Worm (Caenorhabditis elegans) whole organism, young adult: ENCODE results near the gene srx-133.
A peak's percentile ranks its signal among the peaks of the same experiment; 100 is the strongest.

Source experiments
- K11D2.4 ChIP-seq: fragments of 200-800 bp; sonication (Bioruptor generic); IDR thresholded peaks from 2 replicates; pipeline ENCODE4 v1.3.6; 2022; ENCODE audit warnings: missing genetic modification reagents, missing genetic modification characterization, missing compliant biosample characterization
- K12H6.12 ChIP-seq: fragments of 200-800 bp; sonication (Bioruptor generic); optimal IDR thresholded peaks from 2 replicates; lab custom pipeline; 2018; ENCODE audit warnings: mild to moderate bottlenecking, missing genetic modification characterization, missing compliant biosample characterization
- T26A5.8 ChIP-seq: sonication (generic microtip); optimal IDR thresholded peaks from 2 replicates; lab custom pipeline; 2016; ENCODE audit warnings: missing genetic modification characterization, missing compliant biosample characterization
- Y53F4B.3 ChIP-seq: fragments of 200-800 bp; sonication (Bioruptor generic); IDR thresholded peaks from 2 replicates; pipeline ENCODE4 v1.3.6; 2022; ENCODE audit warnings: missing genetic modification reagents, missing genetic modification characterization, missing compliant biosample characterization
- Y56A3A.18 ChIP-seq: fragments of 200-800 bp; sonication (Bioruptor generic); IDR thresholded peaks from 2 replicates; pipeline ENCODE4 v1.3.6; 2022; ENCODE audit warnings: missing genetic modification reagents, missing genetic modification characterization, missing compliant biosample characterization
- akir-1 ChIP-seq: fragments of 200-800 bp; sonication (Bioruptor generic); optimal IDR thresholded peaks from 2 replicates; lab custom pipeline; 2018; ENCODE audit warnings: mild to moderate bottlenecking, missing genetic modification characterization, moderate library complexity, missing compliant biosample characterization
- athp-1 ChIP-seq: sonication (generic microtip); optimal IDR thresholded peaks from 2 replicates; lab custom pipeline; 2017; ENCODE audit warnings: mild to moderate bottlenecking, missing genetic modification characterization, missing compliant biosample characterization
- attf-3 ChIP-seq: fragments of 200-800 bp; sonication (Bioruptor generic); conservative IDR thresholded peaks from 2 replicates; pipeline ENCODE4 v1.3.6; 2022; ENCODE audit warnings: missing genetic modification reagents, missing genetic modification characterization, missing compliant biosample characterization
- attf-5 ChIP-seq: fragments of 200-800 bp; sonication (Bioruptor generic); optimal IDR thresholded peaks from 2 replicates; lab custom pipeline; 2018; ENCODE audit warnings: mild to moderate bottlenecking, missing genetic modification characterization, missing compliant biosample characterization
- cebp-1 ChIP-seq, 2 experiments: fragments of 200-800 bp in 1 of 2; sonication (Bioruptor generic) in 1 of 2; sonication (generic microtip) in 1 of 2; IDR thresholded peaks in 1 of 2; optimal IDR thresholded peaks in 1 of 2; 2 replicates each; pipeline versions ENCODE4 v1.3.6 to Lab custom; 2017 to 2022; ENCODE audit warnings: missing compliant biosample characterization in 2 of 2, missing genetic modification characterization in 2 of 2, mild to moderate bottlenecking in 1 of 2, missing genetic modification reagents in 1 of 2, moderate library complexity in 1 of 2
- ceh-27 ChIP-seq: fragments of 200-800 bp; sonication (Bioruptor generic); optimal IDR thresholded peaks from 2 replicates; lab custom pipeline; 2018; ENCODE audit warnings: mild to moderate bottlenecking, missing genetic modification characterization, moderate library complexity, missing compliant biosample characterization
- chd-7 ChIP-seq: sonication (generic microtip); optimal IDR thresholded peaks from 2 replicates; lab custom pipeline; 2016; ENCODE audit warnings: mild to moderate bottlenecking, missing genetic modification characterization, moderate library complexity, missing compliant biosample characterization
- dpl-1 ChIP-seq: fragments of 150-350 bp; optimal IDR thresholded peaks from 2 replicates; lab custom pipeline; 2014; ENCODE audit warnings: missing biosample characterization, missing genetic modification reagents, missing genetic modification characterization
- egl-44 ChIP-seq: fragments of 200-800 bp; sonication (Bioruptor generic); IDR thresholded peaks from 2 replicates; pipeline ENCODE4 v1.3.6; 2022; ENCODE audit warnings: missing genetic modification reagents, missing genetic modification characterization, missing compliant biosample characterization
- egrh-3 ChIP-seq: fragments of 200-800 bp; sonication (Bioruptor generic); IDR thresholded peaks from 2 replicates; pipeline ENCODE4 v1.3.6; 2022; ENCODE audit warnings: missing genetic modification reagents, missing genetic modification characterization, missing compliant biosample characterization
- ekl-4 ChIP-seq: fragments of 200-800 bp; sonication (Bioruptor generic); IDR thresholded peaks from 2 replicates; pipeline ENCODE4 v1.3.6; 2022; ENCODE audit warnings: missing genetic modification reagents, missing genetic modification characterization, missing compliant biosample characterization
- ets-4 ChIP-seq: fragments of 200-800 bp; sonication (Bioruptor generic); optimal IDR thresholded peaks from 2 replicates; lab custom pipeline; 2018; ENCODE audit warnings: mild to moderate bottlenecking, missing genetic modification characterization, missing compliant biosample characterization
- gei-17 ChIP-seq: fragments of 200-800 bp; sonication (Bioruptor generic); optimal IDR thresholded peaks from 2 replicates; lab custom pipeline; 2018; ENCODE audit warnings: mild to moderate bottlenecking, missing genetic modification characterization, missing compliant biosample characterization
- him-1 ChIP-seq: sonication (generic microtip); optimal IDR thresholded peaks from 2 replicates; lab custom pipeline; 2016; ENCODE audit warnings: missing genotype, missing genetic modification reagents, missing genetic modification characterization, missing compliant biosample characterization
- hmg-1.2 ChIP-seq: fragments of 200-800 bp; sonication (Bioruptor generic); IDR thresholded peaks from 2 replicates; pipeline ENCODE4 v1.3.6; 2022; ENCODE audit warnings: missing genetic modification reagents, missing genetic modification characterization, missing compliant biosample characterization
- hsf-1 ChIP-seq: fragments of 200-800 bp; sonication (Bioruptor generic); IDR thresholded peaks from 2 replicates; pipeline ENCODE4 v1.3.6; 2022; ENCODE audit warnings: missing genetic modification reagents, missing genetic modification characterization, missing compliant biosample characterization
- lin-35 ChIP-seq, 3 experiments: fragments of 150-350 bp in 2 of 3; sonication (generic microtip) in 1 of 3; optimal IDR thresholded peaks; 2 replicates each; lab custom pipeline; 2014 to 2018; ENCODE audit warnings: missing biosample characterization in 3 of 3, missing genetic modification characterization in 3 of 3, missing genetic modification reagents in 3 of 3
- lir-1 ChIP-seq: fragments of 200-800 bp; sonication (Bioruptor generic); conservative IDR thresholded peaks from 2 replicates; pipeline ENCODE4 v1.3.6; 2022; ENCODE audit warnings: missing genetic modification reagents, missing genetic modification characterization, missing compliant biosample characterization
- lsy-27 ChIP-seq: sonication (generic microtip); optimal IDR thresholded peaks from 2 replicates; lab custom pipeline; 2017; ENCODE audit warnings: missing genetic modification characterization, mild to moderate bottlenecking, missing compliant biosample characterization, antibody characterized with exemption, missing genotype, borderline replicate concordance; ENCODE audit not compliant: insufficient read depth
- madf-3 ChIP-seq: fragments of 200-800 bp; sonication (Bioruptor generic); IDR thresholded peaks from 2 replicates; pipeline ENCODE4 v1.3.6; 2022; ENCODE audit warnings: missing genetic modification reagents, missing genetic modification characterization, missing compliant biosample characterization
- mxl-1 ChIP-seq: sonication (generic microtip); optimal IDR thresholded peaks from 2 replicates; lab custom pipeline; 2016; ENCODE audit warnings: missing genetic modification characterization, missing compliant biosample characterization
- nhr-80 ChIP-seq: sonication (generic microtip); optimal IDR thresholded peaks from 2 replicates; lab custom pipeline; 2016; ENCODE audit warnings: missing genetic modification characterization, missing compliant biosample characterization
- rcor-1 ChIP-seq: fragments of 200-800 bp; sonication (Bioruptor generic); IDR thresholded peaks from 2 replicates; pipeline ENCODE4 v1.3.6; 2022; ENCODE audit warnings: missing genetic modification reagents, missing genetic modification characterization, missing compliant biosample characterization
- rec-8 ChIP-seq, 2 experiments: sonication (generic microtip); optimal IDR thresholded peaks; 2 replicates each; lab custom pipeline; 2016; ENCODE audit warnings: mild to moderate bottlenecking in 2 of 2, missing genetic modification characterization in 2 of 2, missing genetic modification reagents in 2 of 2, missing genotype in 2 of 2, missing biosample characterization in 1 of 2, missing compliant biosample characterization in 1 of 2, moderate library complexity in 1 of 2
- repo-1 ChIP-seq: sonication (generic microtip); optimal IDR thresholded peaks from 2 replicates; lab custom pipeline; 2017; ENCODE audit warnings: mild to moderate bottlenecking, missing genetic modification characterization, missing compliant biosample characterization
- sdz-38 ChIP-seq: sonication (generic microtip); optimal IDR thresholded peaks from 2 replicates; lab custom pipeline; 2016; ENCODE audit warnings: missing genotype, missing genetic modification characterization, missing compliant biosample characterization
- sea-2 ChIP-seq: fragments of 200-800 bp; sonication (Bioruptor generic); IDR thresholded peaks from 2 replicates; pipeline ENCODE4 v1.3.6; 2022; ENCODE audit warnings: missing genetic modification characterization, missing compliant biosample characterization
- snpc-1.1 ChIP-seq: sonication (generic microtip); optimal IDR thresholded peaks from 2 replicates; lab custom pipeline; 2017; ENCODE audit warnings: missing genetic modification characterization, mild to moderate bottlenecking, missing compliant biosample characterization, antibody characterized with exemption, moderate library complexity, missing genotype, missing genetic modification reagents; ENCODE audit not compliant: insufficient read depth
- tbp1 ChIP-seq: fragments of 200-800 bp; sonication (Bioruptor generic); optimal IDR thresholded peaks from 2 replicates; lab custom pipeline; 2018; ENCODE audit warnings: mild to moderate bottlenecking, missing genetic modification characterization, missing compliant biosample characterization
- zfh-2 ChIP-seq: fragments of 200-800 bp; sonication (Bioruptor generic); conservative IDR thresholded peaks from 2 replicates; pipeline ENCODE4 v1.3.6; 2022; ENCODE audit warnings: missing genetic modification reagents, missing genetic modification characterization, missing compliant biosample characterization
- ztf-18 ChIP-seq: sonication (generic microtip); optimal IDR thresholded peaks from 2 replicates; lab custom pipeline; 2016; ENCODE audit warnings: missing genotype, mild to moderate bottlenecking, missing genetic modification characterization, missing compliant biosample characterization
- ztf-25 ChIP-seq: fragments of 200-800 bp; sonication (Bioruptor generic); IDR thresholded peaks from 2 replicates; pipeline ENCODE4 v1.3.6; 2022; ENCODE audit warnings: missing genetic modification reagents, missing genetic modification characterization, missing compliant biosample characterization
- ztf-6 ChIP-seq: fragments of 200-800 bp; sonication (Bioruptor generic); IDR thresholded peaks from 2 replicates; pipeline ENCODE4 v1.3.6; 2022; ENCODE audit warnings: missing genetic modification reagents, missing genetic modification characterization, missing compliant biosample characterization

The srx-133 gene

DNA sequence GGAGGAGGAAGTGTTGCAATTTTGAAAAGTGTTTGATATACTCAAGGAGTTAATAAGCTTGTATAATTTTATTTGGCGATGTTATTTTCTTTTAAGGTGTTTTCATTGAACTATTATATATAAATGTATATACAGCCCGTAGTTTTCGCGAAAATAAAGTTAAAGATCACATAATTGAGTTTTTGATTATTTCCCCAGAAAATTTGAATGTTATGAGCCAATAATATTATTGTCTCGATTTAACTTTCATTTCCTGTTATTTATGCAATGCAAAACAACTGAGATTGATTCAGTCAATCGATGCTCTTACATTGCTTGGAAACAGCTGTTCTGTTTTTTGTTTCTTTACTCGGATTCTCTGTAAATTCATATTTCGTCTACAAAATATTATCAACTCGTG is at the start of gene srx-133:
srx-133 (plus strand) TSS at position 301 of the 400 bp plus-strand sequence.
- no peak for TF ChIP-seq gei-17

DNA sequence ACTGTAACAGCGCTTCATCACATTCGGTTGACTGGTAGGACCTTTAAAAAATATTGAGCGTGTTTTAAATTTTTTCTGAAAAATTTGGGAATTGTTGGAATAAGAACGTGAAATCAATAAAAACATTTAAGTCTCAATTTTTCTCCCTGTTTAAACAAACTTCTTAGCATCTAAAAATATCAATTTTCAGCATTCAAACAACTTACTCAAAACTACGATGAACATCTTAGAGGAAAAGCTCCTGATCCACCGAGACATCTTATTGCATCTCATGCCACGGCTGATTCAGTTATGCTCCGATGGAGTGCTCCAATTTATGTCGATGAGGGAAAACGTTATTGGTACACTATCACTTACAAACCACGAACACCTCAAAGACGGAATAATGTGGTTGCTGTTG is 49.3 kb upstream of the srx-133 start:
- TF ChIP-seq cebp-1 (GFP tag; IDR thresholded peaks at IDR 0.05; lab: Robert Waterston, UW), result no peak
- TF ChIP-seq cebp-1 (tag; optimal IDR thresholded peaks at IDR 0.05; lab: Kevin White, UChicago), result no peak
- TF ChIP-seq sea-2, result no peak
- TF ChIP-seq T26A5.8, result no peak
- no peak for TF ChIP-seq dpl-1 (GFP tag; lab: Kevin White, UChicago)
- no peak for TF ChIP-seq attf-3 (GFP tag; lab: Robert Waterston, UW)
- TF ChIP-seq sdz-38, result no peak
- no peak for TF ChIP-seq ztf-25
- TF ChIP-seq lsy-27 (tag; lab: Kevin White, UChicago), result no peak
- TF ChIP-seq mxl-1, result no peak
- no peak for TF ChIP-seq hsf-1 (GFP tag; lab: Robert Waterston, UW)
- TF ChIP-seq snpc-1.1 (tag; lab: Kevin White, UChicago), result no peak
- no peak for TF ChIP-seq madf-3 (GFP tag; lab: Robert Waterston, UW)
- no peak for TF ChIP-seq athp-1 (tag; lab: Kevin White, UChicago)
- no peak for TF ChIP-seq ztf-6 (GFP tag; lab: Robert Waterston, UW)
- no peak for TF ChIP-seq him-1 (tag; lab: Kevin White, UChicago)
- TF ChIP-seq egl-44 (GFP tag; lab: Robert Waterston, UW), result no peak
- no peak for TF ChIP-seq akir-1 (GFP tag; lab: Kevin White, UChicago)

DNA sequence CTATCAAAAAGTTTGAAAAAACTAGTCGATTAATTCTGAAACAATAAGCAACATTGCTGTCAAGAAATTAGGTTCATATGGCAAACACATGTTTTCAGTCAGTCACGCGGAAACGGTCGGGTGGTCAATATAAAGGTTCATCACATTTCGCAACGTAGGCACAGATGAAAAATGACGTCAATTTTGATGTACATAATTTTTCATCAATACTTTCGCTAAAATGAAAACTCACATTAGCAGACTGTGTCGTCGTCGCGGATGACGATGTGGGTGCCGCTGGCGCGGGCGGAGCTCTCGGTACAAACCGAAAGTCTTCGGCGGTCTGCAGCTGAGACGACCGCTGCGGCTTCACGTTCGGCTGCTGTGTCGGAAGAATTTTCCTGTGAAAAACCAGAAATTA is 44.6 kb upstream of the srx-133 start, which contains the start of gene swan-2:
swan-2 (minus strand) TSS at position 380 of the 400 bp plus-strand sequence.
- TF ChIP-seq zfh-2 (GFP tag; lab: Robert Waterston, UW), result peak; percentile 83
- peak; percentile 46; the same call in 1 of the 2 replicates for TF ChIP-seq egrh-3
- TF ChIP-seq attf-5 (GFP tag; lab: Kevin White, UChicago), result peak; percentile 11
- TF ChIP-seq Y53F4B.3 (GFP tag; lab: Robert Waterston, UW), result no peak
- peak; percentile 84 for TF ChIP-seq cebp-1 (GFP tag; IDR thresholded peaks at IDR 0.05; lab: Robert Waterston, UW)
- TF ChIP-seq cebp-1 (tag; optimal IDR thresholded peaks at IDR 0.05; lab: Kevin White, UChicago), result peak; percentile 91

DNA sequence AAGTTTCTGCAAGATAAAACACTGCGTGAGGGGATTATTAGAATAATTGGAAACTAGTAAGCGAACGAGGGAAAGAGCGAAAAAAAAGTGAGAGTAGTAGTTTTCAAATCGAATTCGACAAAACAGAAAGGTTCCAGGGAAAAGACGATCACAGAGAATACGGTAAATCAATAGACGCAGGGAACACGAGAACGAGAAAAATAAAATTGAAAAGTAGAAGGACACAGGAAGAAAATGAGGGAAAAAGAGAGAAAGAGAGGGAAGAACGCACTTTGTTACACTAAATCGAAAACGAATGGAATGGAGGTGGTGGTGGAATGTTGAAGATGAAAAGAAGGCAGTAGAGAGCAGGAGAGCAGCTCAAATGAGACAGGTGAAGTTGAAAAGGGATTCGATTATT is 41.2 kb upstream of the srx-133 start, which contains the start of gene swan-1:
swan-1 (minus strand) TSS at position 6 of the 400 bp plus-strand sequence.
- 0 out of 2 replicates have a peak, but pooled peaks have one; percentile 29 for TF ChIP-seq ekl-4 (GFP tag; lab: Robert Waterston, UW)
- TF ChIP-seq ets-4, result no peak

DNA sequence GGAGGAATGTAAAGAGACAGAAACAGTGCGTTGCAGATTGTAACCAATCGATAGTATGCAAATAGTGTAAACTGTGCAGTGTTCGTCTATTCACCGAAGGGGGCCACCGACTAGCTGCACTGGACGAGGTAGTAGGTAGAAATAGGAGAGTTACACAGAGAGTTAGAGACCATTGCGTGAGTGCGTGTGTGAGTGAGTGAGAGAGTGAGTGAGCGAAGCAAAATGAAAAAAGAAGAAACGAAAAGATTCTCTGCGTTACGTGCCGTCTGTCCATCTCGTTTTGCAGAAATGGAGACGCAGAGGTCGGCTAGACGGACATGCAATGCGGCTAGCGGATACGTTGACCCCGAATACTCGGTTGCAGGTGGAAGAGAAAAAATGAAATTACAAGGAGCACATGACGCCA is 40.0 kb upstream of the srx-133 start:
- TF ChIP-seq K12H6.12 (tag; lab: Kevin White, UChicago) (peak; percentile 78), lir-1 (GFP tag; lab: Robert Waterston, UW) (0 out of 2 replicates have a peak, but pooled peaks have one; percentile 49), tbp1 (no peak), K11D2.4 (GFP tag; lab: Robert Waterston, UW) (no peak), nhr-80 (tag; lab: Kevin White, UChicago) (peak; percentile 67), Y56A3A.18 (GFP tag; lab: Robert Waterston, UW) (0 out of 2 replicates have a peak, but pooled peaks have one; percentile 44), ceh-27 (GFP tag; lab: Kevin White, UChicago) (peak; percentile 27), ztf-18 (peak; percentile 60), rcor-1 (GFP tag; lab: Robert Waterston, UW) (peak; percentile 57; the same call in 1 of the 2 replicates), lin-35 (GFP tag; optimal IDR thresholded peaks at IDR 0.05; lab: Kevin White, UChicago) (peak in 1 of 3 experiments; percentile 28), rec-8 (tag; optimal IDR thresholded peaks at IDR 0.05; lab: Kevin White, UChicago) (no peak), gei-17 (peak; percentile 22), repo-1 (tag; lab: Kevin White, UChicago) (no peak), cebp-1 (GFP tag; IDR thresholded peaks at IDR 0.05; lab: Robert Waterston, UW) (no peak), cebp-1 (tag; optimal IDR thresholded peaks at IDR 0.05; lab: Kevin White, UChicago) (no peak), attf-5 (GFP tag; lab: Kevin White, UChicago) (peak; percentile 77), hmg-1.2 (peak; percentile 74; the same call in 1 of the 2 replicates), chd-7 (tag; lab: Kevin White, UChicago) (peak; percentile 31)
